Fruit fly (Drosophila melanogaster) whole organism, embryonic: Measurements from ENCODE around the gene MtnE.

Experiments used
- CG10654 ChIP-seq: fragments of 200-800 bp; sonication (Bioruptor generic); optimal IDR thresholded peaks from 2 replicates; lab custom pipeline; 2016; ENCODE audit warnings: missing biosample characterization, missing genetic modification characterization
- CG12155 ChIP-seq: fragments of 200-800 bp; sonication (Bioruptor generic); optimal IDR thresholded peaks from 3 replicates; lab custom pipeline; 2016; ENCODE audit warnings: missing biosample characterization, missing genetic modification characterization
- CG12769 ChIP-seq: fragments of 200-800 bp; sonication (Bioruptor generic); optimal IDR thresholded peaks from 2 replicates; lab custom pipeline; 2019; ENCODE audit warnings: missing biosample characterization, mild to moderate bottlenecking, missing genetic modification characterization, moderate library complexity
- CG13123 ChIP-seq: fragments of 200-800 bp; sonication (Bioruptor generic); optimal IDR thresholded peaks from 2 replicates; lab custom pipeline; 2016; ENCODE audit warnings: missing biosample characterization, missing genetic modification characterization
- CG13624 ChIP-seq: fragments of 200-800 bp; sonication (Bioruptor generic); optimal IDR thresholded peaks from 2 replicates; lab custom pipeline; 2016; ENCODE audit warnings: missing biosample characterization, missing genetic modification characterization
- CG17568 ChIP-seq: fragments of 200-800 bp; sonication (Bioruptor generic); optimal IDR thresholded peaks from 2 replicates; lab custom pipeline; 2018; ENCODE audit warnings: missing biosample characterization, mild to moderate bottlenecking, missing genetic modification characterization, moderate library complexity
- CG34376 ChIP-seq: fragments of 200-800 bp; sonication (Bioruptor generic); optimal IDR thresholded peaks from 2 replicates; lab custom pipeline; 2018; ENCODE audit warnings: missing biosample characterization, mild to moderate bottlenecking, missing genetic modification characterization
- CG34422 ChIP-seq: fragments of 200-800 bp; sonication (Bioruptor generic); IDR thresholded peaks from 3 replicates; pipeline ENCODE4 v1.3.6; 2022; ENCODE audit warnings: missing biosample characterization, missing genetic modification characterization
- CG4328 ChIP-seq: fragments of 200-800 bp; sonication (Bioruptor generic); optimal IDR thresholded peaks from 3 replicates; lab custom pipeline; 2017; ENCODE audit warnings: missing biosample characterization, missing genetic modification reagents, missing genetic modification characterization
- CG4424 ChIP-seq: fragments of 200-800 bp; sonication (Bioruptor generic); optimal IDR thresholded peaks from 3 replicates; lab custom pipeline; 2016; ENCODE audit warnings: missing biosample characterization, missing genetic modification characterization
- CG5180 ChIP-seq: fragments of 200-800 bp; sonication (Bioruptor generic); optimal IDR thresholded peaks from 3 replicates; lab custom pipeline; 2017; ENCODE audit warnings: missing biosample characterization, missing genetic modification characterization, mild to moderate bottlenecking, moderate library complexity, missing genetic modification reagents
- CG6854 ChIP-seq: fragments of 200-800 bp; sonication (Bioruptor generic); optimal IDR thresholded peaks from 3 replicates; lab custom pipeline; 2017; ENCODE audit warnings: missing biosample characterization, mild to moderate bottlenecking, missing genetic modification characterization
- CG7556 ChIP-seq: fragments of 200-800 bp; sonication (Bioruptor generic); optimal IDR thresholded peaks from 2 replicates; lab custom pipeline; 2017; ENCODE audit warnings: missing biosample characterization, mild to moderate bottlenecking, missing genetic modification characterization
- CG8924 ChIP-seq: fragments of 200-800 bp; optimal IDR thresholded peaks from 3 replicates; lab custom pipeline; 2019; ENCODE audit warnings: missing biosample characterization, mild to moderate bottlenecking, missing genetic modification characterization, moderate library complexity
- Dfd ChIP-seq, 2 experiments: fragments of >200 bp; optimal IDR thresholded peaks; 2 replicates each; lab custom pipeline; 2017; ENCODE audit warnings: missing biosample characterization in 2 of 2, missing genetic modification characterization in 2 of 2
- Elba2 ChIP-seq: fragments of 200-800 bp; sonication (Bioruptor generic); optimal IDR thresholded peaks from 3 replicates; lab custom pipeline; 2016; ENCODE audit warnings: missing biosample characterization, missing genetic modification characterization
- MBD-R2 ChIP-seq: fragments of 200-800 bp; sonication (Bioruptor generic); IDR thresholded peaks from 2 replicates; pipeline ENCODE4 v1.3.6; 2022; ENCODE audit warnings: missing biosample characterization, missing genetic modification characterization
- MESR4 ChIP-seq: fragments of 200-800 bp; sonication (Bioruptor generic); optimal IDR thresholded peaks from 2 replicates; lab custom pipeline; 2018; ENCODE audit warnings: missing biosample characterization, mild to moderate bottlenecking, missing genetic modification characterization, moderate library complexity
- Max ChIP-seq: fragments of 200-800 bp; sonication (Bioruptor generic); optimal IDR thresholded peaks from 2 replicates; lab custom pipeline; 2016; ENCODE audit warnings: missing biosample characterization, mild to moderate bottlenecking, missing genetic modification characterization
- NFAT ChIP-seq: fragments of 200-800 bp; sonication (Bioruptor generic); IDR thresholded peaks from 2 replicates; pipeline ENCODE4 v1.3.6; 2022; ENCODE audit warnings: missing biosample characterization, missing genetic modification characterization
- Oaz ChIP-seq: fragments of 200-800 bp; sonication (Bioruptor generic); IDR thresholded peaks from 2 replicates; pipeline ENCODE4 v1.3.6; 2022; ENCODE audit warnings: missing biosample characterization, missing genetic modification characterization
- Optix ChIP-seq: fragments of 200-800 bp; sonication (Bioruptor generic); IDR thresholded peaks from 3 replicates; pipeline ENCODE4 v1.3.6; 2022; ENCODE audit warnings: missing biosample characterization, missing genetic modification characterization
- Side ChIP-seq: fragments of 200-800 bp; sonication (Bioruptor generic); optimal IDR thresholded peaks from 2 replicates; lab custom pipeline; 2016; ENCODE audit warnings: missing biosample characterization, missing genetic modification characterization
- Sin3A ChIP-seq: fragments of >200 bp; optimal IDR thresholded peaks from 2 replicates; lab custom pipeline; 2018
- bcd ChIP-seq: fragments of 200-800 bp; sonication (Bioruptor generic); optimal IDR thresholded peaks from 2 replicates; lab custom pipeline; 2017; ENCODE audit warnings: missing biosample characterization, mild to moderate bottlenecking, missing genetic modification characterization
- corto ChIP-seq: fragments of 200-800 bp; sonication (Bioruptor generic); optimal IDR thresholded peaks from 2 replicates; lab custom pipeline; 2016; ENCODE audit warnings: missing biosample characterization, mild to moderate bottlenecking, missing genetic modification characterization, moderate library complexity
- dpn ChIP-seq, 2 experiments: fragments of 200-800 bp; sonication (Bioruptor generic); optimal IDR thresholded peaks; 3 replicates each; lab custom pipeline; 2016; ENCODE audit warnings: missing biosample characterization in 2 of 2, missing genetic modification characterization in 2 of 2
- exex ChIP-seq: fragments of 200-800 bp; sonication (Bioruptor generic); optimal IDR thresholded peaks from 4 replicates; lab custom pipeline; 2018; ENCODE audit warnings: missing biosample characterization, mild to moderate bottlenecking, missing genetic modification characterization, moderate library complexity
- ftz-f1 ChIP-seq: fragments of 200-800 bp; sonication (Bioruptor generic); optimal IDR thresholded peaks from 2 replicates; lab custom pipeline; 2016; ENCODE audit warnings: missing biosample characterization, missing genetic modification characterization
- fu2 ChIP-seq: fragments of 200-800 bp; sonication (Bioruptor generic); optimal IDR thresholded peaks from 2 replicates; lab custom pipeline; 2016; ENCODE audit warnings: missing biosample characterization, missing genetic modification characterization
- gro ChIP-seq: fragments of 200-800 bp; sonication (Bioruptor generic); optimal IDR thresholded peaks from 2 replicates; lab custom pipeline; 2016; ENCODE audit warnings: missing biosample characterization, missing genetic modification characterization
- gsb ChIP-seq: fragments of 200-800 bp; sonication (Bioruptor generic); IDR thresholded peaks from 2 replicates; pipeline ENCODE4 v1.3.6; 2022; ENCODE audit warnings: missing biosample characterization, missing genetic modification characterization
- ham ChIP-seq: fragments of 200-800 bp; sonication (Bioruptor generic); IDR thresholded peaks from 2 replicates; pipeline ENCODE4 v1.3.6; 2022; ENCODE audit warnings: missing biosample characterization, missing genetic modification characterization
- her ChIP-seq: fragments of 200-800 bp; sonication (Bioruptor generic); optimal IDR thresholded peaks from 2 replicates; lab custom pipeline; 2016; ENCODE audit warnings: missing biosample characterization, missing genetic modification characterization
- lab ChIP-seq: fragments of 200-800 bp; sonication (Bioruptor generic); optimal IDR thresholded peaks from 3 replicates; lab custom pipeline; 2017; ENCODE audit warnings: missing biosample characterization, missing genetic modification characterization, mild to moderate bottlenecking, moderate library complexity, missing genetic modification reagents
- lov ChIP-seq, 2 experiments: fragments of 200-800 bp in 1 of 2; fragments of >200 bp in 1 of 2; sonication (Bioruptor generic) in 1 of 2; IDR thresholded peaks in 1 of 2; optimal IDR thresholded peaks in 1 of 2; 2 replicates in 1 of 2; 3 replicates in 1 of 2; pipeline versions ENCODE4 v1.3.6 to Lab custom; 2017 to 2022; ENCODE audit warnings: missing biosample characterization in 1 of 2, missing genetic modification characterization in 1 of 2
- mld ChIP-seq: fragments of 200-800 bp; sonication (Bioruptor generic); IDR thresholded peaks from 3 replicates; pipeline ENCODE4 v1.3.6; 2022; ENCODE audit warnings: missing biosample characterization, missing genetic modification characterization; ENCODE audit not compliant: partially characterized antibody
- nom ChIP-seq: fragments of 200-800 bp; sonication (Bioruptor generic); optimal IDR thresholded peaks from 2 replicates; lab custom pipeline; 2017; ENCODE audit warnings: missing biosample characterization, missing genetic modification characterization, mild to moderate bottlenecking, moderate library complexity, missing genetic modification reagents
- peb ChIP-seq: fragments of 200-800 bp; sonication (Bioruptor generic); IDR thresholded peaks from 2 replicates; pipeline ENCODE4 v1.3.6; 2022; ENCODE audit warnings: missing biosample characterization, missing genetic modification characterization
- pfk ChIP-seq: fragments of 200-800 bp; sonication (Bioruptor generic); optimal IDR thresholded peaks from 2 replicates; lab custom pipeline; 2018; ENCODE audit warnings: missing biosample characterization, mild to moderate bottlenecking, missing genetic modification characterization, moderate library complexity
- pho ChIP-seq: fragments of 200-800 bp; sonication (Bioruptor generic); optimal IDR thresholded peaks from 2 replicates; lab custom pipeline; 2016; ENCODE audit warnings: missing biosample characterization, missing genetic modification characterization
- pnt ChIP-seq: fragments of 200-800 bp; sonication (Bioruptor generic); optimal IDR thresholded peaks from 3 replicates; lab custom pipeline; 2016; ENCODE audit warnings: missing biosample characterization, missing genetic modification characterization
- repo ChIP-seq: fragments of 200-800 bp; sonication (Bioruptor generic); optimal IDR thresholded peaks from 2 replicates; lab custom pipeline; 2016; ENCODE audit warnings: missing biosample characterization, missing genetic modification characterization
- salm ChIP-seq: fragments of 200-800 bp; sonication (Bioruptor generic); optimal IDR thresholded peaks from 2 replicates; lab custom pipeline; 2018; ENCODE audit warnings: missing biosample characterization, mild to moderate bottlenecking, missing genetic modification characterization
- schlank ChIP-seq: fragments of 200-800 bp; sonication (Bioruptor generic); optimal IDR thresholded peaks from 2 replicates; lab custom pipeline; 2018; ENCODE audit warnings: missing biosample characterization, mild to moderate bottlenecking, missing genetic modification characterization
- sd ChIP-seq: fragments of 200-800 bp; sonication (Bioruptor generic); optimal IDR thresholded peaks from 3 replicates; lab custom pipeline; 2018; ENCODE audit warnings: missing biosample characterization, mild to moderate bottlenecking, missing genetic modification characterization, moderate library complexity
- so ChIP-seq: fragments of 200-800 bp; sonication (Bioruptor generic); IDR thresholded peaks from 3 replicates; pipeline ENCODE4 v1.3.6; 2022; ENCODE audit warnings: missing biosample characterization, missing genetic modification characterization
- tin ChIP-seq: fragments of 200-800 bp; sonication (Bioruptor generic); optimal IDR thresholded peaks from 3 replicates; lab custom pipeline; 2016; ENCODE audit warnings: missing biosample characterization, missing genetic modification characterization
- z ChIP-seq: fragments of 200-800 bp; sonication (Bioruptor generic); IDR thresholded peaks from 3 replicates; pipeline ENCODE4 v1.3.6; 2022; ENCODE audit warnings: missing biosample characterization, missing genetic modification characterization
- zf30C ChIP-seq: fragments of 200-800 bp; sonication (Bioruptor generic); optimal IDR thresholded peaks from 3 replicates; lab custom pipeline; 2018; ENCODE audit warnings: missing biosample characterization, mild to moderate bottlenecking, missing genetic modification characterization
- zfh2 ChIP-seq: fragments of 200-800 bp; sonication (Bioruptor generic); optimal IDR thresholded peaks from 2 replicates; lab custom pipeline; 2016; ENCODE audit warnings: missing biosample characterization, missing genetic modification characterization

The MtnE gene

DNA sequence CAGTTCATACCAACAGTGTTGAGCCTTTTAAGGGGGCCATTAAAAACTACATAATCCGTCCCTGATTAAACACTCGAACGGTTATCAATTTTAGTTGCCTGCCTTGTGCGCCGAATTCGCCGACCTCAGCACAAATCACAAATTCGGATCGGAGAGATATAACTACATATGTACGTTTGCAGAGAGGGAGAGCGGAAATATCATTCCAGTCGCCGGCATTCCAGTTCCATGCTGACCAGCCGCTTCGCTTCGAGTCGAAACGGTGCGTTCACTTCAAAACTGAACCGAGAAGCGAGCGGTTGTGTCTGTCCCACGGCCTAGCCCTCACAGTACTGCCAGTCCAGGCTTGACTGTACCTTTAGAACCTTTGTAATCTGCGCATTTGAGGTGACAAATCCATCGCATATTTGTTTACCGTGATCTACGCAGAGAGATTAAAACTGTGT lies 40.1 kb upstream of the MtnE start (continued):
- TF ChIP-seq peb (GFP tag; lab: Robert Waterston, UW) (peak; percentile 10; the same call in 1 of the 2 replicates), corto (GFP tag; lab: Kevin White, UChicago) (no peak), Optix (GFP tag; lab: Robert Waterston, UW) (peak; percentile 16; the same call in 1 of the 3 replicates), lov (optimal IDR thresholded peaks at IDR 0.05; lab: Kevin White, UChicago) (no peak), lov (GFP tag; IDR thresholded peaks at IDR 0.05; lab: Robert Waterston, UW) (0 out of 3 replicates have a peak, but pooled peaks have one; percentile 55), CG13123 (GFP tag; lab: Kevin White, UChicago) (no peak), CG7556 (GFP tag; lab: Kevin White, UChicago) (no peak), CG34376 (peak; percentile 97), pho (GFP tag; lab: Kevin White, UChicago) (peak; percentile 9), CG5180 (GFP tag; lab: Kevin White, UChicago) (peak; percentile 50), zfh2 (GFP tag; lab: Kevin White, UChicago) (no peak), so (GFP tag; lab: Robert Waterston, UW) (peak; percentile 51; the same call in 2 of the 3 replicates), CG17568 (GFP tag; lab: Kevin White, UChicago) (no peak), tin (GFP tag; lab: Kevin White, UChicago) (no peak), CG6854 (GFP tag; lab: Kevin White, UChicago) (no peak), exex (tag; lab: Kevin White, UChicago) (peak; percentile 82), zf30C (GFP tag; lab: Kevin White, UChicago) (peak; percentile 28), Max (GFP tag; lab: Kevin White, UChicago) (peak; percentile 58), CG12155 (GFP tag; lab: Kevin White, UChicago) (no peak), gsb (GFP tag; lab: Robert Waterston, UW) (0 out of 2 replicates have a peak, but pooled peaks have one; percentile 8), z (no peak), Oaz (GFP tag; lab: Robert Waterston, UW) (no peak), Dfd (GFP tag; optimal IDR thresholded peaks at IDR 0.05; lab: Kevin White, UChicago) (no peak), lab (GFP tag; lab: Kevin White, UChicago) (peak; percentile 44), ham (no peak), mld (GFP tag; lab: Robert Waterston, UW) (no peak), CG34422 (GFP tag; lab: Robert Waterston, UW) (peak; percentile 46; the same call in 1 of the 3 replicates), Elba2 (GFP tag; lab: Kevin White, UChicago) (no peak), pnt (no peak), dpn (GFP tag; optimal IDR thresholded peaks at IDR 0.05; lab: Kevin White, UChicago) (peak in 1 of 2 experiments; percentile 21), sd (tag; lab: Kevin White, UChicago) (peak; percentile 61), MESR4 (GFP tag; lab: Kevin White, UChicago) (peak; percentile 58), gro (GFP tag; lab: Kevin White, UChicago) (peak; percentile 49), CG12769 (tag; lab: Kevin White, UChicago) (peak; percentile 68), CG10654 (GFP tag; lab: Kevin White, UChicago) (no peak), bcd (GFP tag; lab: Kevin White, UChicago) (no peak), ftz-f1 (GFP tag; lab: Kevin White, UChicago) (peak; percentile 38), her (GFP tag; lab: Kevin White, UChicago) (peak; percentile 57), CG8924 (peak; percentile 12), CG4424 (GFP tag; lab: Kevin White, UChicago) (no peak), salm (no peak), schlank (tag; lab: Kevin White, UChicago) (peak; percentile 9), CG13624 (GFP tag; lab: Kevin White, UChicago) (peak; percentile 11), CG4328 (peak; percentile 32), Sin3A (lab: Kevin White, UChicago) (no peak), Side (peak; percentile 54), nom (no peak), pfk (GFP tag; lab: Kevin White, UChicago) (peak; percentile 71), NFAT (peak; percentile 32; the same call in 1 of the 2 replicates), MBD-R2 (peak; percentile 30; the same call in 1 of the 2 replicates), fu2 (GFP tag; lab: Kevin White, UChicago) (peak; percentile 32), repo (peak; percentile 18)
